Worm (Caenorhabditis elegans): ENCODE results near the gene puf-3.
A peak's percentile ranks its signal among the peaks of the same experiment; 100 is the strongest.

puf-3 gene

ce11 chrIV:13487596-13487995 is 24.4 kb downstream of the puf-3 start:
- TF ChIP-seq ref-1 (GFP tag; conservative IDR thresholded peaks at IDR 0.05) (no peak), tab-1 (GFP tag; IDR thresholded peaks at IDR 0.05) (no peak), T22C8.4 (GFP tag; IDR thresholded peaks at IDR 0.05) (no peak), cog-1 (tag; optimal IDR thresholded peaks at IDR 0.05) (no peak)

- TF ChIP-seq cog-1 (tag; optimal IDR thresholded peaks at IDR 0.05) (no peak), ztf-29 (GFP tag; IDR thresholded peaks at IDR 0.05) (no peak), flt-1 (GFP tag; IDR thresholded peaks at IDR 0.05) (0 out of 2 replicates have a peak, but pooled peaks have one; percentile 19), med-1 (GFP tag; optimal IDR thresholded peaks at IDR 0.05; ENCODE audit: insufficient read depth) (no peak)
Observed at ce11 chrIV:13487019-13487418, 24.9 kb downstream of the puf-3 start.

DNA sequence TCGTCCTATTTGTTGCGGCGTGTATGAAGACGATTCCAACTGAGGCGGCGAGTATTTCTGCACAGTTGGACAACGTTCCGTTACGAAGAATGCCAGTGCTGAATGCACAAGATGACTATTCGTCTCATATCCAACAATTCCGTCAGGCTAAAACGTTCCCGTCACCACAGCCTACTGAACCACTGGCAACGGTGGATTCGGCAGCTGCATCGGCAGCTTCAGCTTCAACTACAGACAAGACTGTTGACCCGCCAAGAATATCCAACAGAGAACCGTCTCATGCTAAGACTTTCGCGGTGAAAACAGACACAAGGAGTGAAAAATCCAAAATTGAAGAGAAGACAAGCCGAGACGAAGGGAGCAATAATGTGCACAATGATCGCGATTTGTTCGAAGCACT is 28.4 kb downstream of the puf-3 start:
- TF ChIP-seq ztf-23 (GFP tag; IDR thresholded peaks at IDR 0.05) = no peak

- no peak for TF ChIP-seq T22C8.4 (GFP tag; IDR thresholded peaks at IDR 0.05)
- no peak for TF ChIP-seq tab-1 (GFP tag; IDR thresholded peaks at IDR 0.05)
Observed at ce11 chrIV:13482469-13482868, 29.5 kb downstream of the puf-3 start, which contains the start of gene Y38H8A.1. TSS of gene Y38H8A.1 (plus strand) at chrIV:13482769.

DNA sequence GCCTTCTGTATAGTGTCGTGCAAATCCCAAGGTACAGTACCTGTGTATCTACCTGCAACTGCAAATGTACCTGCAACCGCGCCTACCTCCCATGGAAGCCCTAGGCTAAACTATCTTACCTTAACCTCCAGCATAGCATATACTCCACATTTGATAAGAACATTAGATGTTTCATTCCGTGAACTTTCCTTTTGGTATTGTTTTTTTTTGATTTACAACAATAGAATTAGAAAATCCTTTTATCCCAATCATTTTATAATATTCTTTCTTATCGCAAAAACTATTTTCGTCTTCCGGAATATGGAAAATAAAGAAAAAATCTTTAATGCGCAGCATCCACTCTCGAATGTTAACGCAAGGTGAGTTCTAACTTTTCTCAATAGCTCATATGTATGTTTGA is 37.8 kb downstream of the puf-3 start, which contains the start of gene Y38H8A.2:
TSS of gene Y38H8A.2 (plus strand) at position 301 of the 400 bp plus-strand sequence.
- TF ChIP-seq ztf-29 (GFP tag; IDR thresholded peaks at IDR 0.05) = no peak
- no peak for TF ChIP-seq T22C8.4 (GFP tag; IDR thresholded peaks at IDR 0.05)
- TF ChIP-seq flt-1 (GFP tag; IDR thresholded peaks at IDR 0.05) = no peak
- TF ChIP-seq tab-1 (GFP tag; IDR thresholded peaks at IDR 0.05) = no peak
- TF ChIP-seq med-1 (GFP tag; optimal IDR thresholded peaks at IDR 0.05; ENCODE audit: insufficient read depth) = no peak
- TF ChIP-seq cog-1 (tag; optimal IDR thresholded peaks at IDR 0.05) = no peak
- no peak for TF ChIP-seq ref-1 (GFP tag; conservative IDR thresholded peaks at IDR 0.05)
- TF ChIP-seq ztf-23 (GFP tag; IDR thresholded peaks at IDR 0.05) = no peak
- TF ChIP-seq klf-2 (GFP tag; conservative IDR thresholded peaks at IDR 0.05) = no peak

- no peak for TF ChIP-seq T22C8.4 (GFP tag; IDR thresholded peaks at IDR 0.05)
- no peak for TF ChIP-seq cog-1 (tag; optimal IDR thresholded peaks at IDR 0.05)
- TF ChIP-seq ztf-23 (GFP tag; IDR thresholded peaks at IDR 0.05) = no peak
- no peak for TF ChIP-seq tab-1 (GFP tag; IDR thresholded peaks at IDR 0.05)
- TF ChIP-seq med-1 (GFP tag; optimal IDR thresholded peaks at IDR 0.05; ENCODE audit: insufficient read depth) = no peak
Observed at ce11 chrIV:13472011-13472410, 40.0 kb downstream of the puf-3 start, which contains the start of the genes ttbk-8.1 and Y38H8A.4. TSS of gene ttbk-8.1 (plus strand) at chrIV:13472311. TSS of gene Y38H8A.4 (minus strand) at chrIV:13472376.

DNA sequence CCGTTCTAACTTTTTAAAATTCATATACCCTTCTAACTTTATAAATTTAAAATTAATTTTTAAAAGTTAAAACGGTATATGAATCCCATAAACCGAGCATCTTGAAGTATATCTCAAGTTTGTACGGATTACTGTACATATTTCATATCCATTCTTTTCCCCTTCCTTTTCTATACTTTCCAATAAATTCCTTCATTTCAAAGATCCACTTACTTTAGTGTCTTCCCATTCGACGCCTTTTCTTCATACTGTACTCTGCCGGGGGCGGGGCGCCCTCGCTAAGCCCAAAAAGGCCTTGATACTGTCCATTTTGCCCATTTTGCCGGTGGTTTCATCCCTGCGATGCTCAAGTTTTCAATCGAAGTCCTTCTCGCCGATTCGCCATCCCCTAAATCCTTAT is 46.2 kb downstream of the puf-3 start, which contains the start of gene fezf-1:
TSS of gene fezf-1 (plus strand) at position 301 of the 400 bp plus-strand sequence.
- TF ChIP-seq ztf-29 (GFP tag; IDR thresholded peaks at IDR 0.05) = no peak
- no peak for TF ChIP-seq tab-1 (GFP tag; IDR thresholded peaks at IDR 0.05)
- TF ChIP-seq flt-1 (GFP tag; IDR thresholded peaks at IDR 0.05) = no peak

DNA sequence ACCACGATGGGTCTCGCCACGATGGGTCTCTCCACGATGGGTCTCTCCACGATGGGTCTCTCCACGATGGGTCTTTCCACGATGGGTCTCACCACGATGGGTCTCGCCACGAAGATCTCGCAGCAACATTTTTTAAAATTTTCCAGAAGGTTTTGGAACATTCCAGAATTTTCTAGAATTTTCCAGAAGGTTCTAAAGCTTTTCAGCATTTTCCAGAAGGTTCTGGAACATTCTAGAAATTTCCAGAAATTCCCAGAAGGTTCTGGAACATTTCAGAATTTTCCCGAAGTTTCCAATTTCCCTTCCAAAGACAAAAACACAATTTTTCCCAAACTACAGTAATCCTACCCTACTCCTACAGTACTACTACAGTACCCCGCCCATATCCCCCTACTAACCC is 47.3 kb downstream of the puf-3 start:
- 0 out of 2 replicates have a peak, but pooled peaks have one; percentile 5 for TF ChIP-seq flt-1 (GFP tag; IDR thresholded peaks at IDR 0.05)

DNA sequence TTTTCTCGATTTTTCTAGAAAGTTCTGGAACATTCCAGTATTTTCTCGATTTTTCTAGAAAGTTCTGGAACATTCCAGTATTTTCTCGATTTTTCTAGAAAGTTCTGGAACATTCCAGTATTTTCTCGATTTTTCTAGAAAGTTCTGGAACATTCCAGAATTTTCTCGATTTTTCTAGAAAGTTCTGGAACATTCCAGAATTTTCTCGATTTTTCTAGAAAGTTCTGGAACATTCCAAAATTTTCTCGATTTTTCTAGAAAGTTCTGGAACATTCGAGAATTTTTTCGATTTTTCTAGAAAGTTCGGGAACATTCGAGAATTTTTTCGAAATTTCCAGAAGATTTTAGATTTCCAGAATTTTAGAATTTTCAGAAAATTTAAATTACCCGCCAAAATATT is 48.1 kb downstream of the puf-3 start:
- TF ChIP-seq ref-1 (GFP tag; conservative IDR thresholded peaks at IDR 0.05) (peak; percentile 50; the same call in 1 of the 2 replicates), flt-1 (GFP tag; IDR thresholded peaks at IDR 0.05) (peak; percentile 89)

DNA sequence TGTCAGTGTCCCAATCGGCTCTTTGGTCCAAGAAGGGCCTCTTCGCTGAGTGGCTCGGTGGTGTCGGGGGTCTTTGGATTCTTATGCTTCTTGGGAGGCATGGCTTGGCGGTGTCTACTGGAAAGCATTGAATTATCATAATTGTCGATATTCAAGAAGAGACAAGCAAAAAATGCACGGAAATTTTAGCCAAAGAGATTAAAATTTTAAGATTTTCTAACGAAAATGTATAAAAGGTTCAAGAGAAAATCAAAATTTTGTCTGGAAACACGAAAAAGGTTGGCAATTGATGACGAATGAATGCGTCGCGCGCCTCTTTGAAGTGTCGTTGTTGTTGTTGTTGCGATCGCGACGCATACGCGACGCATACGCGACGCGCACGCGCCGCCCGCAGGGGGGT is 51.1 kb downstream of the puf-3 start, which contains the start of gene Y38H8A.12:
TSS of gene Y38H8A.12 (minus strand) at position 101 of the 400 bp plus-strand sequence.
- TF ChIP-seq cog-1 (tag; optimal IDR thresholded peaks at IDR 0.05) = no peak
- no peak for TF ChIP-seq ztf-23 (GFP tag; IDR thresholded peaks at IDR 0.05)
- TF ChIP-seq klf-2 (GFP tag; conservative IDR thresholded peaks at IDR 0.05) = no peak
- TF ChIP-seq tab-1 (GFP tag; IDR thresholded peaks at IDR 0.05) = no peak
- TF ChIP-seq med-1 (GFP tag; optimal IDR thresholded peaks at IDR 0.05; ENCODE audit: insufficient read depth) = no peak
- no peak for TF ChIP-seq ztf-29 (GFP tag; IDR thresholded peaks at IDR 0.05)
- TF ChIP-seq flt-1 (GFP tag; IDR thresholded peaks at IDR 0.05) = no peak
- TF ChIP-seq ref-1 (GFP tag; conservative IDR thresholded peaks at IDR 0.05) = no peak
- TF ChIP-seq T22C8.4 (GFP tag; IDR thresholded peaks at IDR 0.05) = no peak
